Worm (Caenorhabditis elegans) whole organism, late embryonic: ENCODE measurements around the gene srz-42.

Source experiments
- F13H6.1 ChIP-seq: sonication (generic microtip); optimal IDR thresholded peaks from 2 replicates; lab custom pipeline; 2016; ENCODE audit warnings: missing genetic modification characterization, missing compliant biosample characterization
- K09A11.1 ChIP-seq: sonication (generic microtip); optimal IDR thresholded peaks from 2 replicates; lab custom pipeline; 2017; ENCODE audit warnings: antibody characterized with exemption, mild to moderate bottlenecking, missing genetic modification characterization, missing compliant biosample characterization; ENCODE audit not compliant: insufficient read depth
- ceh-18 ChIP-seq: sonication (generic microtip); optimal IDR thresholded peaks from 2 replicates; lab custom pipeline; 2016; ENCODE audit warnings: missing genetic modification characterization, missing compliant biosample characterization
- ets-4 ChIP-seq: sonication (generic microtip); optimal IDR thresholded peaks from 2 replicates; lab custom pipeline; 2016; ENCODE audit warnings: missing genetic modification characterization, missing compliant biosample characterization
- eyg-1 ChIP-seq: sonication (generic microtip); optimal IDR thresholded peaks from 2 replicates; lab custom pipeline; 2016; ENCODE audit warnings: missing genotype, missing genetic modification characterization, missing compliant biosample characterization
- fkh-10 ChIP-seq: fragments of 150-350 bp; optimal IDR thresholded peaks from 2 replicates; lab custom pipeline; 2014; ENCODE audit warnings: missing biosample characterization, missing genetic modification reagents, missing genetic modification characterization
- hlh-13 ChIP-seq: fragments of 200-800 bp; sonication (Bioruptor generic); optimal IDR thresholded peaks from 2 replicates; lab custom pipeline; 2018; ENCODE audit warnings: mild to moderate bottlenecking, missing genetic modification characterization, missing compliant biosample characterization
- pax-1 ChIP-seq: fragments of 150-350 bp; optimal IDR thresholded peaks from 2 replicates; lab custom pipeline; 2014; ENCODE audit warnings: missing biosample characterization, missing genetic modification characterization
- pha-4 ChIP-seq: fragments of 150-350 bp; optimal IDR thresholded peaks from 2 replicates; lab custom pipeline; 2018; ENCODE audit warnings: missing biosample characterization, missing genetic modification reagents, missing genetic modification characterization
- pqm-1 ChIP-seq: sonication (generic microtip); optimal IDR thresholded peaks from 2 replicates; lab custom pipeline; 2016; ENCODE audit warnings: missing genetic modification characterization, missing compliant biosample characterization
- sox-2 ChIP-seq: fragments of 200-800 bp; sonication (Bioruptor generic); IDR thresholded peaks from 2 replicates; pipeline ENCODE4 v1.3.6; 2022; ENCODE audit warnings: missing genetic modification reagents, missing genetic modification characterization, missing compliant biosample characterization
- syd-9 ChIP-seq: sonication (generic microtip); optimal IDR thresholded peaks from 2 replicates; lab custom pipeline; 2016; ENCODE audit warnings: mild to moderate bottlenecking, missing genetic modification characterization, moderate library complexity, missing compliant biosample characterization
- zip-5 ChIP-seq: sonication (generic microtip); optimal IDR thresholded peaks from 2 replicates; lab custom pipeline; 2016; ENCODE audit warnings: missing genetic modification characterization, missing compliant biosample characterization

DNA sequence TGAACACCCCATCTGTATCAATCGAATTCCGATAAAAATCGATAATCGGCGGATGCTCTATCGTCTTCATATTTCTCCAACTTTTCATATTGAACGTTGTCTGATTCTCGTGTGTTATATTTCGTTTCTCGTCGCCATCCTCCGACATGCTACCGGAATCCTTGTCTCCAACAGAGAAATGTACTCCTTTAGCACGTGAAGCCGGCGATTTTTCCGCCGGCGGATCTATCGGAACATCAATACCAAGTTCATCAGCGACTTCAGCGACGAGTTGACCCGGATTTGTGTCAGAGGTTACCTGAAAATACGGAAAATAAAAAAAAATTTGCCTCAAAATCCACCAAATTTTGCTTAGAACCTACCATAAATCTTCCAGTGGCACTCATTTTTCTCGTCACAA, 14.1 kb upstream of the srz-42 start:
- TF ChIP-seq ceh-18 (tag; lab: Kevin White, UChicago) = no peak
- TF ChIP-seq K09A11.1 (tag; lab: Kevin White, UChicago) = no peak
- no peak for TF ChIP-seq zip-5
- no peak for TF ChIP-seq sox-2 (GFP tag; lab: Robert Waterston, UW)
- TF ChIP-seq ets-4 (tag; lab: Kevin White, UChicago) = no peak
- no peak for TF ChIP-seq F13H6.1 (tag; lab: Kevin White, UChicago)
- no peak for TF ChIP-seq hlh-13
- TF ChIP-seq pqm-1 = no peak
- TF ChIP-seq syd-9 (tag; lab: Kevin White, UChicago) = no peak
- no peak for TF ChIP-seq pax-1
- TF ChIP-seq fkh-10 (GFP tag; lab: Kevin White, UChicago) = no peak
- no peak for TF ChIP-seq eyg-1
- TF ChIP-seq pha-4 (tag; lab: Kevin White, UChicago) = no peak
